Worm (Caenorhabditis elegans) whole organism, early embryonic: ENCODE data around the gene dpy-13.

Source experiments
- B0310.2 ChIP-seq: sonication (generic microtip); optimal IDR thresholded peaks from 2 replicates; lab custom pipeline; 2016; ENCODE audit warnings: mild to moderate bottlenecking, missing genetic modification characterization, missing compliant biosample characterization
- F13C5.2 ChIP-seq: sonication (generic microtip); optimal IDR thresholded peaks from 2 replicates; lab custom pipeline; 2017; ENCODE audit warnings: mild to moderate bottlenecking, missing genetic modification characterization, inconsistent platforms, missing compliant biosample characterization
- aly-1 ChIP-seq: sonication (generic microtip); optimal IDR thresholded peaks from 2 replicates; lab custom pipeline; 2016; ENCODE audit warnings: missing genetic modification characterization, missing compliant biosample characterization
- ama-1 ChIP-seq: fragments of 150-350 bp; optimal IDR thresholded peaks from 2 replicates; lab custom pipeline; 2014
- ceh-13 ChIP-seq: fragments of 200-800 bp; sonication (Bioruptor generic); optimal IDR thresholded peaks from 2 replicates; lab custom pipeline; 2018; ENCODE audit warnings: mild to moderate bottlenecking, missing genetic modification characterization, missing compliant biosample characterization
- ceh-36 ChIP-seq: sonication (generic microtip); optimal IDR thresholded peaks from 2 replicates; lab custom pipeline; 2016; ENCODE audit warnings: missing genetic modification characterization, inconsistent platforms, missing compliant biosample characterization
- ets-7 ChIP-seq: sonication (generic microtip); optimal IDR thresholded peaks from 2 replicates; lab custom pipeline; 2016; ENCODE audit warnings: missing genotype, missing genetic modification characterization, missing compliant biosample characterization
- flt-1 ChIP-seq: fragments of 200-800 bp; sonication (Bioruptor generic); IDR thresholded peaks from 2 replicates; pipeline ENCODE4 v1.3.6; 2022; ENCODE audit warnings: missing genetic modification characterization, missing compliant biosample characterization
- hmbx-1 ChIP-seq: sonication (generic microtip); optimal IDR thresholded peaks from 2 replicates; lab custom pipeline; 2016; ENCODE audit warnings: mild to moderate bottlenecking, missing genetic modification characterization, missing compliant biosample characterization
- hmg-4 ChIP-seq: fragments of 200-800 bp; sonication (Bioruptor generic); optimal IDR thresholded peaks from 2 replicates; lab custom pipeline; 2018; ENCODE audit warnings: mild to moderate bottlenecking, missing genetic modification characterization, missing compliant biosample characterization
- hnd-1 ChIP-seq: sonication (generic microtip); optimal IDR thresholded peaks from 2 replicates; lab custom pipeline; 2016; ENCODE audit warnings: missing genetic modification characterization, missing compliant biosample characterization
- pes-1 ChIP-seq: fragments of 200-800 bp; sonication (Bioruptor generic); IDR thresholded peaks from 2 replicates; pipeline ENCODE4 v1.3.6; 2022; ENCODE audit warnings: missing genetic modification reagents, missing genetic modification characterization, missing compliant biosample characterization
- scrt-1 ChIP-seq: fragments of 200-800 bp; sonication (Bioruptor generic); IDR thresholded peaks from 2 replicates; pipeline ENCODE4 v1.3.6; 2022; ENCODE audit warnings: missing genetic modification characterization, missing compliant biosample characterization
- sea-1 ChIP-seq: fragments of 200-800 bp; sonication (Bioruptor generic); conservative IDR thresholded peaks from 2 replicates; pipeline ENCODE4 v1.3.6; 2022; ENCODE audit warnings: missing genetic modification characterization, missing compliant biosample characterization
- tbx-11 ChIP-seq: fragments of 200-800 bp; sonication (Bioruptor generic); IDR thresholded peaks from 2 replicates; pipeline ENCODE4 v1.3.6; 2022; ENCODE audit warnings: missing genetic modification characterization, missing compliant biosample characterization
- tbx-37 ChIP-seq: fragments of 200-800 bp; sonication (Bioruptor generic); conservative IDR thresholded peaks from 2 replicates; pipeline ENCODE4 v1.3.6; 2022; ENCODE audit warnings: missing genetic modification reagents, missing genetic modification characterization, missing compliant biosample characterization
- tra-4 ChIP-seq: sonication (generic microtip); optimal IDR thresholded peaks from 2 replicates; lab custom pipeline; 2017; ENCODE audit warnings: missing genetic modification characterization, missing compliant biosample characterization

dpy-13 gene

DNA sequence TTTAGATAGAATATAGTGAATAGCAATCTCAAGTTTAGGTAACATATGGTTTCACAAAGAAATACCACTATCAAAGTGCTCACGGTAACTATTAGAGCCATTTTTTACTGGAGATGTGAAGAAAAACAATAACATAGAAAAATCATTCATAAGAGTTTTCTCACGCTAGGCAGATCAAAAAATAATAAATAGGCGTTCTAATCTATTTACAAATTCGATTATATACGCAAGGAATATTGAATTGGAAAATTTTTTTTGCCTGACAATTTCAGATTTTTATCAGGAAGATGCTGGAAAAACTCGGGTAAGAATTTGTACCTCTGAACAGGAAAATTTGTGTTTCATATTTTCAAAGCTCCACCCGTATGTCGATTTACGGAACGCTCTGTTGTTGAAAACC is 7.5 kb upstream of the dpy-13 start, which contains the start of gene srbc-70:
Gene srbc-70, minus strand, starts transcription at position 101 of the 400 bp plus-strand sequence.
- TF ChIP-seq pes-1 (GFP tag; lab: Robert Waterston, UW) (no peak), aly-1 (tag; lab: Kevin White, UChicago) (no peak), hmg-4 (GFP tag; lab: Kevin White, UChicago) (no peak), ama-1 (lab: Kevin White, UChicago) (no peak), B0310.2 (tag; lab: Kevin White, UChicago) (no peak), hnd-1 (tag; lab: Kevin White, UChicago) (no peak), scrt-1 (no peak)

DNA sequence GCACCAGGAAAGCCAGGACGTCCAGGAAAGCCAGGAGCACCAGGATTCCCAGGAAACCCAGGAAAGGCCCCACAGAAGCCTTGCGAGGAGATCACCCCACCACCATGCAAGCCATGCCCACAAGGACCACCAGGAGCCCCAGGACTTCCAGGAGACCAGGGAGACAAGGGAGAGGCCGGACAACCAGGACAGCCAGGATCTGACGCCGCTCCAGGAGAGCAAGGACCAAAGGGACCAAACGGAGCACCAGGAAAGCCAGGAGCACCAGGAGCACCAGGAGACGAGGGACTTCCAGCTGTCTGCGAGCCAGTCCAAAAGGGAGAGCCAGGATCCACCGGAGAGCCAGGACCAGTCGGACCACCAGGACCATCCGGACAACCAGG is 602 bp downstream of the dpy-13 start:
- TF ChIP-seq ceh-36 (tag; lab: Kevin White, UChicago), result no peak
- TF ChIP-seq ama-1 (lab: Kevin White, UChicago), result no peak
- no peak for TF ChIP-seq pes-1 (GFP tag; lab: Robert Waterston, UW)
- TF ChIP-seq F13C5.2 (tag; lab: Kevin White, UChicago), result no peak
- no peak for TF ChIP-seq aly-1 (tag; lab: Kevin White, UChicago)
- no peak for TF ChIP-seq tra-4 (tag; lab: Kevin White, UChicago)
- TF ChIP-seq tbx-37, result no peak
- TF ChIP-seq flt-1, result no peak
- TF ChIP-seq hnd-1 (tag; lab: Kevin White, UChicago), result no peak
- TF ChIP-seq B0310.2 (tag; lab: Kevin White, UChicago), result no peak

DNA sequence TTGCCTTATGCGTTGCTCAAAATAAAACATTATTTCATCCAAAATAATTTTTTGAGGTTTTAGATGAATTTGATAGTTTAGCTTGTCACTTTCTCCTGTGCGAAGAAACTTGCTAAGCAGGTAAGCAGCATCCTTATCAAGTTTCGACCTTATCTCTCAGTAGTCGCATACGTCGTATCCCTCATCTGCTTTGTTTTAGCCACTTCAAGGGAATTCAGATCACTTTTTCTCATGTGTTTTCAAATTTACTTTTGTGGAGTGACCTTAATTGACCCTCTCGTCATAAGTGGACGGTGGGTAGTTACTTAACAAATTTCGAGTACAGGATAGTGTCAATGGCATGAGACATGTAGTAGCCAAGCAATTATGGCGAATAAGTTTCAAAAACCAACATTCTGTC is 1.3 kb downstream of the dpy-13 start:
- no peak for TF ChIP-seq tra-4 (tag; lab: Kevin White, UChicago)
- TF ChIP-seq aly-1 (tag; lab: Kevin White, UChicago), result no peak
- no peak for TF ChIP-seq ama-1 (lab: Kevin White, UChicago)
- TF ChIP-seq tbx-37, result no peak

DNA sequence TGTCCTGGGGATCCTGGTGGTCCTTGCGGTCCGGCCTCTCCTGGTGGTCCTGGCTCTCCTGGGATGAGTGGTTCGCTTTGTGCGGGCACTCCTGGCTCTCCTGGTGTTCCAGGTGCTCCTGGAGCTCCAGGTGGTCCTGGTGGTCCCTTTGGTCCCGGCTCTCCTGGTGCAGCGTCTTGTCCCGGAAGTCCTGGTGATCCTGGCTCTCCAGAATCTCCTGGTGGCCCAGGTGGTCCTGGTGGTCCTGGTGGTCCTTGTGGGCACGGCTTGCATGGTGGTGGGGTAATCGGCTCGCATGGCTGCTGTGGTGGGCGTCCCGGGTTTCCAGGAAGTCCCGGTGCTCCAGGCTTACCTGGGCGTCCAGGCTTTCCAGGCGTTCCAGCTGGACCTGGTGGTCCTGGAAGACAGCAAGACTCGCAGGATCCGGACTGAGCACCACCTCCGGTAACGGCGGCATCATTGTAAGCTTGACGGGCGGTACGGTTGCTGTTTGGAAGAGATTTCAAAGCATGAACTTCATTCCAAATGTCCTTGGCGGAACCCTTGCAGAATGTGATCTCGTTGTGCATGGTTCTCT is 8.5 kb downstream of the dpy-13 start:
- TF ChIP-seq hmg-4 (GFP tag; lab: Kevin White, UChicago), result no peak
- no peak for TF ChIP-seq scrt-1
- no peak for TF ChIP-seq ceh-36 (tag; lab: Kevin White, UChicago)
- TF ChIP-seq aly-1 (tag; lab: Kevin White, UChicago), result peak; percentile 2

DNA sequence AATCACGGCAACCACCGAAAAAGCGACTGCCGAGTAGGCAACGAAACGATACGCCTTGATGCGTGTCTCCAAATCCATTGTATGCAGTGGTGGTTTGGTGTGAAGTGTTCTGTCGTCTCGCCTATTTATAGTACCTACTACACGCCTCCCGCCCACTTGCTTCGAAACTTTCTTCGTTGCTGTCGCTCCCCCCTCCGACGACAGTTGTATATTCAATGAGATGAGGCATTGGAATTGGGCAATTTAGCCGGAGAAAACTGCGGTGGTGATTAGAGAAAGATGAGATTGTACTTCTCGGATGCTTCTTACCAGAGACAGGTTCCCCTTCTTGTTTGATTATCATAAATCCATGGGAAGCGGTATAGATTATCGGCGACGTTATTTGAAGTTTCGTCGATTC is 9.1 kb downstream of the dpy-13 start, which contains the start of gene col-34:
Gene col-34, minus strand, starts transcription at position 101 of the 400 bp plus-strand sequence.
- TF ChIP-seq flt-1 (no peak), ceh-13 (GFP tag; lab: Kevin White, UChicago) (no peak), ama-1 (lab: Kevin White, UChicago) (no peak), tra-4 (tag; lab: Kevin White, UChicago) (no peak), ceh-36 (tag; lab: Kevin White, UChicago) (no peak), pes-1 (GFP tag; lab: Robert Waterston, UW) (no peak), F13C5.2 (tag; lab: Kevin White, UChicago) (no peak), tbx-11 (GFP tag; lab: Robert Waterston, UW) (no peak), tbx-37 (no peak), hnd-1 (tag; lab: Kevin White, UChicago) (no peak), hmg-4 (GFP tag; lab: Kevin White, UChicago) (no peak)

DNA sequence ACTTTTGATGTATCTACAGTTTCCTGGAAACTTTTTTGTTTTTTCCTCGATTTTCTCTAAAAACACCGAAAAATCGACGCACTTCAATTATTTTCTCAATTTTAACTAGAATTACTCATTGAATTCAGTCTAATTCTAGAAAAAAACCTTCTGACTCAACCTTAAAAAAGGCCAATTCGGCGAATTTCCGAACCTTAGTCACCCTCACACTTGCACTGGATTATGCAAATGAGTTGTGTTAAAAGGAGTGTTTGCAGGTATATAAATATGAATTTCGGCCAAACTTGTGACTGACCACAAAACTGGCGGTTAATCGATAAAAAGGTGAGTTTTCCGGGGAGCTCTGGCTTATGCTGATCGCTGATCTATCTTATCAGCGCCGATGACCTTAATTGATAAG is 11.1 kb downstream of the dpy-13 start, which contains the start of gene ttr-20:
Gene ttr-20, plus strand, starts transcription at position 301 of the 400 bp plus-strand sequence.
- TF ChIP-seq scrt-1 (no peak), tbx-37 (no peak), ceh-13 (GFP tag; lab: Kevin White, UChicago) (no peak), sea-1 (GFP tag; lab: Robert Waterston, UW) (no peak)

DNA sequence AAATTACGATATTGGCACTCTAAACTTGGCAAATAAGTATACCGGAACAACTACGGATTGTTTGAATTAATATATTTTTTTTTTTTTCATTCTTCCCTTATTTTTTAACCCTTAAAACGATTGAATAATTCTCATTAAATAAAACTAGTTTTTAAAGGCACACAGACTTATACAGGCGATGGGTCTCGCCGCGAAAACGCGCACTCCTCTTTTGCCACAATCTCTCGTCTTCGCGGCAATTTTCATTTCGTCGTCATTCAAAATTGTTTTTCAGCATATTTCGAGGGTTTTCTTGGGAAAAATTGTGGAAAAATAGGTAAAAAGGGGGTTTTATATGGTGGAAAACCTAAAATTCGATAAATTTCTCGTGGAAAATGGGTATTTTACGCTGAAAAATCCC is 11.9 kb downstream of the dpy-13 start:
- TF ChIP-seq F13C5.2 (tag; lab: Kevin White, UChicago) (peak; percentile 18), B0310.2 (tag; lab: Kevin White, UChicago) (no peak), hmg-4 (GFP tag; lab: Kevin White, UChicago) (no peak), aly-1 (tag; lab: Kevin White, UChicago) (no peak), hmbx-1 (tag; lab: Kevin White, UChicago) (no peak)

DNA sequence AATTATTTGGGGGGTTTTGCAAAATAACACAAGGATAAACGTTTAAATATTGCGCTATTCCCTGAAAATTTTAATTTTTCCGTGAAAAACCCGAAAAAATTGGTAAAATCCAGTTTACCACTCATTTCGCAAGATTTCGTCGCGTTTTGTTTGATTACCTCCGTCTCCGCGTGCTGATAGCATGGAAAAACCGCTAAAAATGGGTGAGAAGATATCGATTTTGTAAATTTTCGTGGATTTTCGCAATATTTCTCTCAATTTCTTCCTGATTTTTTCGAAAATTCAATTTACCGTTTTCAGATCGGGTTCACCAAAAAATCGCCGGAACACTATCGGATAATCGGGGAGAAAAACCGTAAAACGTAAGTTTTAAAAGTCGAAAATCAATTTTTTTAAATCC is 12.4 kb downstream of the dpy-13 start, which contains the start of gene ama-1:
Gene ama-1, plus strand, starts transcription at position 301 of the 400 bp plus-strand sequence.
- TF ChIP-seq ceh-13 (GFP tag; lab: Kevin White, UChicago) (no peak), ceh-36 (tag; lab: Kevin White, UChicago) (no peak), ama-1 (lab: Kevin White, UChicago) (no peak), flt-1 (no peak), ets-7 (tag; lab: Kevin White, UChicago) (no peak), hnd-1 (tag; lab: Kevin White, UChicago) (no peak), hmbx-1 (tag; lab: Kevin White, UChicago) (no peak), tbx-11 (GFP tag; lab: Robert Waterston, UW) (no peak), pes-1 (GFP tag; lab: Robert Waterston, UW) (no peak), F13C5.2 (tag; lab: Kevin White, UChicago) (no peak), sea-1 (GFP tag; lab: Robert Waterston, UW) (no peak), B0310.2 (tag; lab: Kevin White, UChicago) (no peak), tbx-37 (no peak), tra-4 (tag; lab: Kevin White, UChicago) (no peak), scrt-1 (no peak), aly-1 (tag; lab: Kevin White, UChicago) (no peak), hmg-4 (GFP tag; lab: Kevin White, UChicago) (no peak)
